Fruit fly (Drosophila melanogaster): ENCODE results near the gene LKRSDH.

DNA sequence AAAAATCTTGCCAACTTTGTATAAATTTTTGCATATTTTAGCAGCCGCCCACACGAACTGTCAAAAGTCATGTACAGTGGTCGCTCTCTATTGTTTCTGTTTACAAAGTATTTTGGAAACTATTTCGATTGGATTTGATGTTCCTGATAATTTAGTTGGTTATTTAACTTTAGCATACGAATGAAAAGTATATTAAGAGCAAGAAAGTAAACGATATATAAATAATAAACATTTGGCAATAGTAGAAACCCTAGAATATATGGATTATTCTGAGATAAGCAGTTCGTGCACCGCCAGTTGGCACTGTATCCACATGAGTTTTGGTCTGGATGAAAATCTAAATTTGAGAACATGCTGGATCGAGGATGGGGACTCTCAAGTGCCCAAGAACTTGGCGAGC lies 37.5 kb upstream of the LKRSDH start:
- TF ChIP-seq svp (GFP tag) (no peak), esn (GFP tag; optimal IDR thresholded peaks at IDR 0.05) (no peak), CG16779 (tag; optimal IDR thresholded peaks at IDR 0.05) (no peak), fd59A (GFP tag; optimal IDR thresholded peaks at IDR 0.05) (no peak), CG10631 (GFP tag; optimal IDR thresholded peaks at IDR 0.05) (no peak), Lpt (GFP tag; optimal IDR thresholded peaks at IDR 0.05) (no peak), Sox15 (GFP tag; optimal IDR thresholded peaks at IDR 0.05) (no peak), CG8319 (GFP tag; optimal IDR thresholded peaks at IDR 0.05) (no peak), Met (GFP tag; optimal IDR thresholded peaks at IDR 0.05) (no peak), dac (GFP tag; optimal IDR thresholded peaks at IDR 0.05) (no peak), Ets96B (tag; optimal IDR thresholded peaks at IDR 0.05) (no peak), cyc (GFP tag; optimal IDR thresholded peaks at IDR 0.05) (no peak)

All from whole organism, prepupa.